Worm (Caenorhabditis elegans) whole organism, mixed stage, embryonic: ENCODE results near the gene K11G12.6.

Source experiments
- bed-3 ChIP-seq: fragments of 200-800 bp; sonication (Bioruptor generic); optimal IDR thresholded peaks from 3 replicates; lab custom pipeline; 2018; ENCODE audit warnings: mild to moderate bottlenecking, missing genetic modification characterization, moderate library complexity, missing compliant biosample characterization
- blmp-1 ChIP-seq: fragments of 150-350 bp; optimal IDR thresholded peaks from 2 replicates; lab custom pipeline; 2014; ENCODE audit warnings: missing biosample characterization, missing genetic modification characterization
- ceh-39 ChIP-seq: fragments of 150-350 bp; optimal IDR thresholded peaks from 2 replicates; lab custom pipeline; 2014; ENCODE audit warnings: missing biosample characterization, missing genetic modification characterization
- ceh-43 ChIP-seq: fragments of 200-800 bp; sonication (Bioruptor generic); optimal IDR thresholded peaks from 2 replicates; lab custom pipeline; 2018; ENCODE audit warnings: mild to moderate bottlenecking, missing genetic modification characterization, moderate library complexity, missing compliant biosample characterization
- ceh-83 ChIP-seq: fragments of 200-800 bp; sonication (Bioruptor generic); optimal IDR thresholded peaks from 2 replicates; lab custom pipeline; 2018; ENCODE audit warnings: mild to moderate bottlenecking, missing genetic modification characterization, missing compliant biosample characterization
- ces-1 ChIP-seq: fragments of 150-350 bp; optimal IDR thresholded peaks from 2 replicates; lab custom pipeline; 2014; ENCODE audit warnings: missing biosample characterization, missing genetic modification reagents, missing genetic modification characterization
- drap-1 ChIP-seq: fragments of 200-800 bp; sonication (Bioruptor generic); optimal IDR thresholded peaks from 3 replicates; lab custom pipeline; 2018; ENCODE audit warnings: mild to moderate bottlenecking, missing genetic modification characterization, missing compliant biosample characterization
- elt-1 ChIP-seq: sonication (generic microtip); optimal IDR thresholded peaks from 2 replicates; lab custom pipeline; 2017; ENCODE audit warnings: missing genetic modification characterization, mild to moderate bottlenecking, missing compliant biosample characterization, antibody characterized with exemption, moderate library complexity, borderline replicate concordance; ENCODE audit not compliant: insufficient read depth
- elt-3 ChIP-seq: fragments of 150-350 bp; optimal IDR thresholded peaks from 2 replicates; lab custom pipeline; 2014; ENCODE audit warnings: missing biosample characterization, missing genetic modification characterization
- flh-1 ChIP-seq: fragments of 200-800 bp; sonication (Bioruptor generic); optimal IDR thresholded peaks from 2 replicates; lab custom pipeline; 2018; ENCODE audit warnings: mild to moderate bottlenecking, missing genetic modification characterization, moderate library complexity, missing compliant biosample characterization
- ham-2 ChIP-seq: fragments of 200-800 bp; sonication (Bioruptor generic); optimal IDR thresholded peaks from 2 replicates; lab custom pipeline; 2018; ENCODE audit warnings: mild to moderate bottlenecking, missing genetic modification characterization, missing compliant biosample characterization
- lin-13 ChIP-seq: fragments of 150-350 bp; optimal IDR thresholded peaks from 2 replicates; lab custom pipeline; 2014; ENCODE audit warnings: missing biosample characterization, missing genetic modification characterization
- lin-32 ChIP-seq: fragments of 200-800 bp; sonication (Bioruptor generic); optimal IDR thresholded peaks from 2 replicates; lab custom pipeline; 2018; ENCODE audit warnings: mild to moderate bottlenecking, missing genetic modification characterization, missing compliant biosample characterization
- lsy-2 ChIP-seq: fragments of 150-350 bp; optimal IDR thresholded peaks from 2 replicates; lab custom pipeline; 2014; ENCODE audit warnings: missing biosample characterization, missing genetic modification characterization
- mab-5 ChIP-seq: fragments of 150-350 bp; optimal IDR thresholded peaks from 2 replicates; lab custom pipeline; 2014; ENCODE audit warnings: missing biosample characterization, missing genetic modification characterization
- mep-1 ChIP-seq: fragments of 150-350 bp; optimal IDR thresholded peaks from 2 replicates; lab custom pipeline; 2017; ENCODE audit warnings: missing biosample characterization, missing genetic modification reagents, missing genetic modification characterization, inconsistent platforms
- mls-2 ChIP-seq: sonication (generic microtip); optimal IDR thresholded peaks from 2 replicates; lab custom pipeline; 2016; ENCODE audit warnings: mild to moderate bottlenecking, missing genetic modification characterization, moderate library complexity, missing compliant biosample characterization
- nhr-12 ChIP-seq: fragments of 150-350 bp; optimal IDR thresholded peaks from 2 replicates; lab custom pipeline; 2014; ENCODE audit warnings: missing biosample characterization, missing genetic modification characterization
- nhr-2 ChIP-seq: fragments of 150-350 bp; optimal IDR thresholded peaks from 2 replicates; lab custom pipeline; 2014; ENCODE audit warnings: missing biosample characterization, missing genetic modification characterization
- nhr-237 ChIP-seq: fragments of 150-350 bp; optimal IDR thresholded peaks from 2 replicates; lab custom pipeline; 2014; ENCODE audit warnings: missing biosample characterization, missing genetic modification characterization
- nhr-28 ChIP-seq: fragments of 150-350 bp; optimal IDR thresholded peaks from 2 replicates; lab custom pipeline; 2014; ENCODE audit warnings: missing biosample characterization, missing genetic modification characterization
- nhr-76 ChIP-seq: sonication (generic microtip); optimal IDR thresholded peaks from 2 replicates; lab custom pipeline; 2017; ENCODE audit warnings: missing biosample characterization, missing genetic modification characterization
- pha-4 ChIP-seq: fragments of 150-350 bp; optimal IDR thresholded peaks from 2 replicates; lab custom pipeline; 2018; ENCODE audit warnings: missing biosample characterization, missing genetic modification reagents, missing genetic modification characterization
- snpc-4 ChIP-seq: fragments of 150-350 bp; optimal IDR thresholded peaks from 2 replicates; lab custom pipeline; 2014; ENCODE audit warnings: missing biosample characterization, missing genetic modification characterization
- sptf-1 ChIP-seq: sonication (generic microtip); optimal IDR thresholded peaks from 2 replicates; lab custom pipeline; 2017; ENCODE audit warnings: mild to moderate bottlenecking, missing genetic modification characterization, moderate library complexity, missing compliant biosample characterization
- tbx-8 ChIP-seq: fragments of 200-800 bp; sonication (Bioruptor generic); optimal IDR thresholded peaks from 2 replicates; lab custom pipeline; 2018; ENCODE audit warnings: mild to moderate bottlenecking, missing genetic modification characterization, moderate library complexity, missing compliant biosample characterization
- unc-120 ChIP-seq: sonication (generic microtip); optimal IDR thresholded peaks from 2 replicates; lab custom pipeline; 2017; ENCODE audit warnings: missing genetic modification characterization, missing compliant biosample characterization; ENCODE audit not compliant: poor library complexity, severe bottlenecking
- unc-39 ChIP-seq: fragments of 150-350 bp; optimal IDR thresholded peaks from 2 replicates; lab custom pipeline; 2014; ENCODE audit warnings: missing biosample characterization, missing genetic modification characterization
- unc-62 ChIP-seq: fragments of 150-350 bp; optimal IDR thresholded peaks from 2 replicates; lab custom pipeline; 2014; ENCODE audit warnings: missing biosample characterization, missing genetic modification reagents, missing genetic modification characterization
- zip-8 ChIP-seq: fragments of 150-350 bp; optimal IDR thresholded peaks from 2 replicates; lab custom pipeline; 2014; ENCODE audit warnings: missing biosample characterization, missing genetic modification characterization
- ztf-11 ChIP-seq: fragments of 150-350 bp; optimal IDR thresholded peaks from 2 replicates; lab custom pipeline; 2014; ENCODE audit warnings: missing biosample characterization, missing genetic modification characterization

Gene K11G12.6

DNA sequence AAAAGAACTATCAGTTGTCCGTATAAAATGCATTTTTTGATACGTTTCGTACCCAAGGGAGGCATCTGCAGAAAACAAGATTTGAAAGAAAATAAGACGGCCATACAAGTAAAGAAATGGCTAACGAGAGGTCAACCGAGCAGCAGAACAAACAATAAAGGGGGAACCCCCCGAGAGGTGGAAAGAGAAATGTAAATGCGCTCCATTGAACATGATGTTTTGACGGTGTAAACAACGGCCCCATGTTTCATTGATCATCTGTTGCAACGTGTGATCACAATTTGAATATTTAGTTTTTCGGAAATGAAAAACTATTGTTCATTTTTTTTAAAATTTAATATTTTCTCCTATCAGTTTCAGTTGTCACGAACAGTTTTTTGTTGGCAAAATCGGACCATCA, at the start of gene K11G12.6:
Gene K11G12.6 (minus strand): TSS at position 65 of the 400 bp plus-strand sequence.
- TF ChIP-seq pha-4 (peak; percentile 73), nhr-2 (tag; lab: Kevin White, UChicago) (no peak), nhr-237 (tag; lab: Kevin White, UChicago) (peak; percentile 13)
- TF ChIP-seq, all 35 proteins: peak for 2

DNA sequence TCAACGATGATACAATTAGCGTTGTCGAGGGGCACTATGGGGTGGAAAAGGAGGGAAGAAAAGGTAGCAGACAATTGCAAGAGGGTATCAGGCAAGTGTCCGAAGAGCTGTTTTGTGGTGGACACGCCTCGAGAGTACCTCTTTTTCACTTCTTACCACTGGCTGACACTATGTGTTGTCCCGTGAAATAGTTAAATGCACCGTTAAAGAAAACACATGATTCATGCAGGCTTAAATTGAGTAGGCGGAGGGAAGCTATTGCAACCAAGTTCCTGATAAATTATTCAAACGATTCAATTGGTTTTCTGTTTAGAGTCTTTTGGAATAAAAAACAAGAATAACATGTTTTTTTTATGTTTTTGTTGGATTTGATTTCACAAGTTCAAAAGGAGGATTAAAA, 48.6 kb upstream of the K11G12.6 start, which contains the start of gene irk-1:
Gene irk-1 (minus strand): TSS at position 101 of the 400 bp plus-strand sequence.
- TF ChIP-seq mep-1 (tag; lab: Kevin White, UChicago) (no peak), unc-39 (tag; lab: Kevin White, UChicago) (no peak), zip-8 (tag; lab: Kevin White, UChicago) (no peak), ham-2 (GFP tag; lab: Kevin White, UChicago) (no peak), ceh-83 (GFP tag; lab: Kevin White, UChicago) (no peak), elt-1 (tag; lab: Kevin White, UChicago) (no peak), nhr-76 (tag; lab: Kevin White, UChicago) (no peak), nhr-28 (tag; lab: Kevin White, UChicago) (no peak), nhr-237 (tag; lab: Kevin White, UChicago) (no peak), tbx-8 (GFP tag; lab: Kevin White, UChicago) (no peak)

DNA sequence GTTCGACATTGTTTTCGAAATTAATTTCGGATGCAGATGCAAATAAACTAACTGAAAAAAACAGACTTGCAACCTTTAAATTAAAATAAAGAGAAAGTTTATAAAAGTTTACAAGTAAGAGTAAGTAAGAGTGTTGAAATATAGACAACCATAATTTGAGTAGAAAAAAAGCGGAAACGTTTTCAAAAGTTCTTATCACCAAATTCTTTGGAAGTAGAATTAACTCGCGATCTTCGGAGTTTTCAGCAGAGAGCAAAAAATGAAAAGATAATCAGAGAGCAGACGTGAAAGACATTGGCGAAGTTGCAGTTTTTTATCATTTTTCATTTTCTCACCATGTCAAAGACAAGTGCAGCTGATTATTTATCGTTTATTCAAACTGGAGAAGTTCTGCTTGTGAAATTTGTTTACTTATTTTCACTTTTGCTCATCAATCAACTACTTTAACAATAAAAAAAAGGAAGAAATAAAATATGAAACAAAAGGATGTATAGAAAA, 32.3 kb upstream of the K11G12.6 start, which contains the start of gene abts-4:
Gene abts-4 (minus strand): TSS at position 51 of the 498 bp plus-strand sequence.
- TF ChIP-seq blmp-1 (no peak), lin-32 (GFP tag; lab: Kevin White, UChicago) (no peak), ceh-83 (GFP tag; lab: Kevin White, UChicago) (no peak), zip-8 (tag; lab: Kevin White, UChicago) (no peak), mab-5 (tag; lab: Kevin White, UChicago) (no peak), unc-39 (tag; lab: Kevin White, UChicago) (no peak), pha-4 (no peak), elt-3 (tag; lab: Kevin White, UChicago) (no peak), ztf-11 (tag; lab: Kevin White, UChicago) (no peak), snpc-4 (no peak), lsy-2 (no peak), ceh-43 (GFP tag; lab: Kevin White, UChicago) (no peak), drap-1 (no peak), sptf-1 (tag; lab: Kevin White, UChicago) (no peak), flh-1 (GFP tag; lab: Kevin White, UChicago) (no peak), nhr-76 (tag; lab: Kevin White, UChicago) (no peak), lin-13 (tag; lab: Kevin White, UChicago) (no peak)

DNA sequence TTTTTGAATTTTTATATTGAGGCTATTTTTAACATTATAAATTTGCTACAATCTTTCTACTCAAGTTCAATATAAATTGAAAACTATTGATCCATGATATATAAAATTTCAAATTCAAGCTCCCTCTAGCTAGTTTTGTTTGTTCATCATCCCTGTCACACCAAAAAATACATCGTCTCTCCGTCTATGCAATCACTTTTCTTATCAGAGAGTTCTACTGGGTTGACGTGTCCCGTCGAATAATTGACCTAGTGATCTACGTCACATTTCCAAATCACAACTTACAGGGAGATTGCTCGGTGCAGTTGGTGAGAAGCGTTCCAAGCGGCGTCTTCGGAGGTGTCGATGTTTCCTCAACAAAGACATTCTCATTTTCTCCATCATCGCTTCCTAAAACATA, 31.8 kb upstream of the K11G12.6 start:
- TF ChIP-seq drap-1 (no peak), snpc-4 (no peak), nhr-12 (tag; lab: Kevin White, UChicago) (no peak), mep-1 (tag; lab: Kevin White, UChicago) (no peak), blmp-1 (no peak), ham-2 (GFP tag; lab: Kevin White, UChicago) (no peak), elt-1 (tag; lab: Kevin White, UChicago) (no peak), ceh-43 (GFP tag; lab: Kevin White, UChicago) (no peak), ceh-83 (GFP tag; lab: Kevin White, UChicago) (no peak), sptf-1 (tag; lab: Kevin White, UChicago) (no peak), unc-120 (tag; lab: Kevin White, UChicago) (no peak), nhr-28 (tag; lab: Kevin White, UChicago) (no peak), elt-3 (tag; lab: Kevin White, UChicago) (no peak), mls-2 (no peak), unc-39 (tag; lab: Kevin White, UChicago) (no peak), bed-3 (no peak), lin-13 (tag; lab: Kevin White, UChicago) (no peak), unc-62 (GFP tag; lab: Kevin White, UChicago) (no peak), ztf-11 (tag; lab: Kevin White, UChicago) (no peak), ceh-39 (tag; lab: Kevin White, UChicago) (no peak)

DNA sequence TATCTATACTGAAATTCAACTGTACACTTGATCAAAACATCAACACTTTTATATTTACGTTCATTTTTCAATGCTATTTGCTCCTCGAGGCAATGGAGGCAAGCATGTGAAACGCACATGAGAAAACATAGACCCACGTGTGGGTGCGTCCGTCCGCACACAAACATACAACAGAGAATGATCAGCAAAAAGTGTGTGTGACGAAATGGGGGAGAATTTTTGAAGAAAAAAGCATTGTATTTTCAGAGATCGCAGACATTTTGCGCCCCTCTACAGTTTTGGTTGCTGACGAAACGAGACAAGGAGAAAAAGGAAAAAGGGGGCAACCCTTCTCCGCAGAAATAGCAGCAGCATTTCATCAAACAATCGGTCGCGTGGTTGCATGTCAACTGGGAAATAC, 20.7 kb upstream of the K11G12.6 start:
- TF ChIP-seq bed-3 (no peak), ceh-43 (GFP tag; lab: Kevin White, UChicago) (no peak), ham-2 (GFP tag; lab: Kevin White, UChicago) (peak; percentile 17), zip-8 (tag; lab: Kevin White, UChicago) (no peak), mab-5 (tag; lab: Kevin White, UChicago) (no peak), pha-4 (peak; percentile 75), flh-1 (GFP tag; lab: Kevin White, UChicago) (no peak), nhr-237 (tag; lab: Kevin White, UChicago) (peak; percentile 64), mep-1 (tag; lab: Kevin White, UChicago) (no peak), nhr-12 (tag; lab: Kevin White, UChicago) (no peak), lin-32 (GFP tag; lab: Kevin White, UChicago) (no peak), ces-1 (GFP tag; lab: Kevin White, UChicago) (no peak), nhr-2 (tag; lab: Kevin White, UChicago) (no peak)
